Worm (Caenorhabditis elegans) whole organism, midembryonic: ENCODE data around the gene srlf-13.

Experiments
- flt-1 ChIP-seq: fragments of 200-800 bp; sonication (Bioruptor generic); IDR thresholded peaks from 2 replicates; pipeline ENCODE4 v1.3.6; 2022; ENCODE audit warnings: missing genetic modification characterization, missing compliant biosample characterization
- klf-2 ChIP-seq: fragments of 200-800 bp; sonication (Bioruptor generic); conservative IDR thresholded peaks from 2 replicates; pipeline ENCODE4 v1.3.6; 2022; ENCODE audit warnings: missing genetic modification reagents, missing genetic modification characterization, missing compliant biosample characterization
- ref-1 ChIP-seq: fragments of 200-800 bp; sonication (Bioruptor generic); conservative IDR thresholded peaks from 2 replicates; pipeline ENCODE4 v1.3.6; 2022; ENCODE audit warnings: missing genetic modification reagents, missing genetic modification characterization, missing compliant biosample characterization
- tab-1 ChIP-seq: fragments of 200-800 bp; sonication (Bioruptor generic); IDR thresholded peaks from 2 replicates; pipeline ENCODE4 v1.3.6; 2022; ENCODE audit warnings: missing genetic modification characterization, missing compliant biosample characterization
- ztf-23 ChIP-seq: fragments of 200-800 bp; sonication (Bioruptor generic); IDR thresholded peaks from 2 replicates; pipeline ENCODE4 v1.3.6; 2022; ENCODE audit warnings: missing genetic modification reagents, missing genetic modification characterization, missing compliant biosample characterization
- ztf-29 ChIP-seq: fragments of 200-800 bp; sonication (Bioruptor generic); IDR thresholded peaks from 2 replicates; pipeline ENCODE4 v1.3.6; 2022; ENCODE audit warnings: missing genetic modification reagents, missing genetic modification characterization, missing compliant biosample characterization

DNA sequence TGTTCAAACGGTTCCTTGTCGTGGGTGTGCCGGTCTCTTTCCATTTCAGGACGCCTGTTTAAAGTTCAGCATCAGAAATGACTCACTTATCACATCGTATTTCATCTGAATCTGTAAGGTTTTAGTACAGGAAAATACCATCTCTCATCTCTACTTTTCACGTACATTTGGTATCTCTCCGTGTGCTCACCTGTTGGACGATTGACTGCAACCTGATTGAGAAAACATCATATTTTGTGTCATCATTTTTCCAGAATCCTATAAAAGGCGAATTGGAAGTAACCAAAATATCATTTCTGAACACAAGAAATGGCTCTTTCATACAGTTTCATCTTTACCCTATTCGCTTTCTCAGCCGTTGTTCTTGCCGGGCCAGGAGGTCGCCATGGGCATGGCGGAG is 3.7 kb upstream of the srlf-13 start, which contains the start of gene srlf-30:
- TF ChIP-seq klf-2 (GFP tag; lab: Robert Waterston, UW) (no peak), flt-1 (no peak), ref-1 (GFP tag; lab: Robert Waterston, UW) (no peak), ztf-23 (GFP tag; lab: Robert Waterston, UW) (no peak), ztf-29 (GFP tag; lab: Robert Waterston, UW) (no peak), tab-1 (no peak)
